Worm (Caenorhabditis elegans) whole organism, L4 larva: ENCODE data around the gene Y54F10BM.21.
A peak's percentile ranks its signal among the peaks of the same experiment; 100 is the strongest.

ENCODE experiments used
- D1046.2 ChIP-seq: fragments of 200-800 bp; sonication (Bioruptor generic); IDR thresholded peaks from 2 replicates; pipeline ENCODE4 v1.3.6; 2022; ENCODE audit warnings: missing genetic modification characterization, missing compliant biosample characterization
- F37D6.2 ChIP-seq: sonication (generic microtip); optimal IDR thresholded peaks from 2 replicates; lab custom pipeline; 2016; ENCODE audit warnings: mild to moderate bottlenecking, missing genetic modification characterization, missing compliant biosample characterization
- F49E8.2 ChIP-seq: sonication (generic microtip); optimal IDR thresholded peaks from 2 replicates; lab custom pipeline; 2016; ENCODE audit warnings: missing compliant biosample characterization, mild to moderate bottlenecking, missing genetic modification characterization, borderline replicate concordance
- T26A8.4 ChIP-seq: fragments of 200-800 bp; sonication (Bioruptor generic); IDR thresholded peaks from 2 replicates; pipeline ENCODE4 v1.3.6; 2022; ENCODE audit warnings: missing genetic modification characterization, missing compliant biosample characterization
- ZK337.2 ChIP-seq: fragments of 200-800 bp; sonication (Bioruptor generic); IDR thresholded peaks from 2 replicates; pipeline ENCODE4 v1.3.6; 2022; ENCODE audit warnings: missing genetic modification reagents, missing genetic modification characterization, missing compliant biosample characterization
- aha-1 ChIP-seq: fragments of 150-350 bp; peaks from one replicate; lab custom pipeline; 2014; ENCODE audit warnings: missing biosample characterization, missing genetic modification characterization
- aly-2 ChIP-seq: sonication (generic microtip); optimal IDR thresholded peaks from 2 replicates; lab custom pipeline; 2018; ENCODE audit warnings: missing biosample characterization, missing genetic modification characterization
- ces-1 ChIP-seq: fragments of 150-350 bp; sonication (generic microtip); optimal IDR thresholded peaks from 4 replicates; lab custom pipeline; 2014; ENCODE audit warnings: missing biosample characterization, missing genetic modification reagents, missing genetic modification characterization
- ctbp-1 ChIP-seq: fragments of 200-800 bp; sonication (Bioruptor generic); IDR thresholded peaks from 2 replicates; pipeline ENCODE4 v1.3.6; 2022; ENCODE audit warnings: missing genetic modification reagents, missing genetic modification characterization, missing compliant biosample characterization
- daf-16 ChIP-seq, 3 experiments: sonication (generic microtip); optimal IDR thresholded peaks; 2 replicates each; lab custom pipeline; 2016 to 2017; ENCODE audit warnings: missing genetic modification characterization in 3 of 3, missing genetic modification reagents in 3 of 3, mild to moderate bottlenecking in 2 of 3, missing compliant biosample characterization in 2 of 3, missing biosample characterization in 1 of 3, moderate library complexity in 1 of 3
- dpl-1 ChIP-seq: fragments of 150-350 bp; optimal IDR thresholded peaks from 2 replicates; lab custom pipeline; 2014; ENCODE audit warnings: missing biosample characterization, missing genetic modification reagents, missing genetic modification characterization
- dve-1 ChIP-seq: sonication (generic microtip); optimal IDR thresholded peaks from 2 replicates; lab custom pipeline; 2017; ENCODE audit warnings: antibody characterized with exemption, mild to moderate bottlenecking, missing genetic modification characterization, missing compliant biosample characterization; ENCODE audit not compliant: insufficient read depth
- gei-8 ChIP-seq: fragments of 200-800 bp; sonication (Bioruptor generic); optimal IDR thresholded peaks from 2 replicates; lab custom pipeline; 2018; ENCODE audit warnings: mild to moderate bottlenecking, missing genetic modification characterization, missing compliant biosample characterization
- hif-1 ChIP-seq, 2 experiments: sonication (generic microtip); optimal IDR thresholded peaks; 2 replicates each; lab custom pipeline; 2016 to 2017; ENCODE audit warnings: missing compliant biosample characterization in 2 of 2, missing genetic modification characterization in 2 of 2, missing genetic modification reagents in 2 of 2, missing genotype in 2 of 2, mild to moderate bottlenecking in 1 of 2
- hlh-11 ChIP-seq: fragments of 200-800 bp; sonication (Bioruptor generic); optimal IDR thresholded peaks from 2 replicates; lab custom pipeline; 2018; ENCODE audit warnings: mild to moderate bottlenecking, missing genetic modification characterization, missing compliant biosample characterization
- lin-1 ChIP-seq: fragments of 200-800 bp; sonication (Bioruptor generic); IDR thresholded peaks from 2 replicates; pipeline ENCODE4 v1.3.6; 2022; ENCODE audit warnings: missing genetic modification reagents, missing genetic modification characterization, missing compliant biosample characterization
- lin-13 ChIP-seq: fragments of 150-350 bp; optimal IDR thresholded peaks from 2 replicates; lab custom pipeline; 2014; ENCODE audit warnings: missing biosample characterization, missing genetic modification reagents, missing genetic modification characterization
- lin-29 ChIP-seq: fragments of 200-800 bp; sonication (Bioruptor generic); IDR thresholded peaks from 2 replicates; pipeline ENCODE4 v1.3.6; 2022; ENCODE audit warnings: missing genetic modification reagents, missing genetic modification characterization, missing compliant biosample characterization
- lin-38 ChIP-seq: fragments of 200-800 bp; sonication (Bioruptor generic); IDR thresholded peaks from 2 replicates; pipeline ENCODE4 v1.3.6; 2022; ENCODE audit warnings: missing genetic modification reagents, missing genetic modification characterization, missing compliant biosample characterization
- lin-39 ChIP-seq: fragments of 150-350 bp; optimal IDR thresholded peaks from 2 replicates; lab custom pipeline; 2014; ENCODE audit warnings: missing biosample characterization, missing genetic modification reagents, missing genetic modification characterization
- lir-3 ChIP-seq: sonication (generic microtip); optimal IDR thresholded peaks from 2 replicates; lab custom pipeline; 2016; ENCODE audit warnings: mild to moderate bottlenecking, missing genetic modification characterization, missing compliant biosample characterization
- lsy-2 ChIP-seq, 2 experiments: fragments of 150-350 bp in 1 of 2; sonication (generic microtip) in 1 of 2; optimal IDR thresholded peaks; 2 replicates each; lab custom pipeline; 2014 to 2017; ENCODE audit warnings: missing biosample characterization in 2 of 2, missing genetic modification characterization in 2 of 2
- madf-9 ChIP-seq: fragments of 200-800 bp; sonication (Bioruptor generic); conservative IDR thresholded peaks from 2 replicates; pipeline ENCODE4 v1.3.6; 2022; ENCODE audit warnings: missing genetic modification reagents, missing genetic modification characterization, missing compliant biosample characterization
- mes-2 ChIP-seq: sonication (generic microtip); optimal IDR thresholded peaks from 2 replicates; lab custom pipeline; 2016; ENCODE audit warnings: missing genotype, mild to moderate bottlenecking, missing genetic modification characterization, missing compliant biosample characterization; ENCODE audit not compliant: poor library complexity, severe bottlenecking
- mxl-2 ChIP-seq: fragments of 200-800 bp; sonication (Bioruptor generic); conservative IDR thresholded peaks from 2 replicates; pipeline ENCODE4 v1.3.6; 2022; ENCODE audit warnings: missing genetic modification reagents, missing genetic modification characterization, missing compliant biosample characterization
- nhr-102 ChIP-seq: sonication (generic microtip); optimal IDR thresholded peaks from 2 replicates; lab custom pipeline; 2016; ENCODE audit warnings: mild to moderate bottlenecking, missing genetic modification characterization, moderate library complexity, missing compliant biosample characterization
- nhr-42 ChIP-seq: fragments of 200-800 bp; sonication (Bioruptor generic); IDR thresholded peaks from 2 replicates; pipeline ENCODE4 v1.3.6; 2022; ENCODE audit warnings: missing genetic modification characterization, missing compliant biosample characterization
- pha-4 ChIP-seq, 2 experiments: fragments of 150-350 bp in 1 of 2; fragments of 200-800 bp in 1 of 2; sonication (Bioruptor generic) in 1 of 2; IDR thresholded peaks in 1 of 2; optimal IDR thresholded peaks in 1 of 2; 2 replicates each; pipeline versions ENCODE4 v1.3.6 to Lab custom; 2014 to 2022; ENCODE audit warnings: missing genetic modification characterization in 2 of 2, missing genetic modification reagents in 2 of 2, missing biosample characterization in 1 of 2, missing compliant biosample characterization in 1 of 2
- pqm-1 ChIP-seq: sonication (generic microtip); optimal IDR thresholded peaks from 2 replicates; lab custom pipeline; 2017; ENCODE audit warnings: missing biosample characterization, missing genetic modification characterization
- rbr-2 ChIP-seq: sonication (generic microtip); optimal IDR thresholded peaks from 2 replicates; lab custom pipeline; 2016; ENCODE audit warnings: missing genotype, missing genetic modification characterization, missing compliant biosample characterization
- set-16 ChIP-seq: fragments of 200-800 bp; sonication (Bioruptor generic); IDR thresholded peaks from 2 replicates; pipeline ENCODE4 v1.3.6; 2022; ENCODE audit warnings: missing genetic modification reagents, missing genetic modification characterization, missing compliant biosample characterization
- snpc-1.2 ChIP-seq: fragments of 200-800 bp; sonication (Bioruptor generic); IDR thresholded peaks from 2 replicates; pipeline ENCODE4 v1.3.6; 2022; ENCODE audit warnings: missing genetic modification reagents, missing genetic modification characterization, missing compliant biosample characterization
- snpc-4 ChIP-seq: fragments of 150-350 bp; optimal IDR thresholded peaks from 2 replicates; lab custom pipeline; 2014; ENCODE audit warnings: missing biosample characterization, missing genetic modification characterization
- unc-62 ChIP-seq, 3 experiments: fragments of 150-350 bp in 1 of 3; sonication (generic microtip); optimal IDR thresholded peaks in 2 of 3; peaks in 1 of 3; 1 replicate in 1 of 3; 2 replicates in 2 of 3; lab custom pipeline; 2014 to 2017; ENCODE audit warnings: missing biosample characterization in 3 of 3, missing genetic modification characterization in 3 of 3, missing genetic modification reagents in 3 of 3, missing genotype in 1 of 3
- zag-1 ChIP-seq: fragments of 150-350 bp; optimal IDR thresholded peaks from 2 replicates; lab custom pipeline; 2014; ENCODE audit warnings: missing biosample characterization, missing genetic modification characterization
- zfp-2 ChIP-seq: sonication (generic microtip); optimal IDR thresholded peaks from 2 replicates; lab custom pipeline; 2016; ENCODE audit warnings: mild to moderate bottlenecking, missing genetic modification characterization, missing compliant biosample characterization
- zip-2 ChIP-seq: fragments of 150-350 bp; optimal IDR thresholded peaks from 2 replicates; lab custom pipeline; 2014; ENCODE audit warnings: missing biosample characterization, missing genetic modification characterization

Gene Y54F10BM.21

DNA sequence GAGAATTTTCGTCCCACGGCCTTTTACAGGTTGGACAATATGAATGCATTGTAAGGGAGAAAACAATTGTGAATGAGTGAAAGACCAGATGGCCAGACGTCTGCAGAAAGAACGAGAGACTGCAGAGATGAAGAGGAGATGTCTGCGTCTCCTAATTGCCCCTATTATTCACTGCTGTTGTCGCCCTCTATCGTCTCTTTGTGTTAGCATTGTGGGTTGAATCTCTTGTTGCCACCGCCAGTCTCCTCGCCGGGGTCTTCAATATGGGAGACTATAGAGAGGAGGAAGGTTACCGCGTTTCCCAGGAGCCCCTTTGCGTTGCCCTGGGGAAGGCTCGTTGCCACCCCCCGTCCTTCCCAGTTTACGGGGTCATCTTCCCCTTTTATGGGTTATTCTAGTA is 27.9 kb downstream of the Y54F10BM.21 start, which contains the start of gene Y54F10BM.9 (continued):
- TF ChIP-seq F49E8.2 (tag; lab: Kevin White, UChicago) = no peak
- TF ChIP-seq lin-39 = no peak
- peak; percentile 4 for TF ChIP-seq rbr-2
- TF ChIP-seq pha-4 (GFP tag; IDR thresholded peaks at IDR 0.05; lab: Robert Waterston, UW) = no peak
- TF ChIP-seq pha-4 (tag; optimal IDR thresholded peaks at IDR 0.05; lab: Kevin White, UChicago) = no peak
- 0 out of 2 replicates have a peak, but pooled peaks have one; percentile 25 for TF ChIP-seq set-16
- TF ChIP-seq madf-9 (GFP tag; lab: Robert Waterston, UW) = no peak
- peak in 1 of 2 experiments; percentile 25 for TF ChIP-seq lsy-2 (tag; optimal IDR thresholded peaks at IDR 0.05; lab: Kevin White, UChicago)
- TF ChIP-seq mes-2 (tag; lab: Kevin White, UChicago) = peak; percentile 34
- TF ChIP-seq ZK337.2 = no peak

ce11 chrIII:2308026-2308425 is 31.1 kb downstream of the Y54F10BM.21 start, which contains the start of the genes fbxa-1 and Y54F10BM.20:
TSS of gene fbxa-1 (minus strand) at chrIII:2308126.
TSS of gene Y54F10BM.20 (plus strand) at chrIII:2308256.
- TF ChIP-seq F49E8.2 (tag; lab: Kevin White, UChicago) (no peak), snpc-4 (tag; lab: Kevin White, UChicago) (no peak), zag-1 (tag; lab: Kevin White, UChicago) (no peak), aly-2 (tag; lab: Kevin White, UChicago) (no peak), mxl-2 (GFP tag; lab: Robert Waterston, UW) (no peak), ces-1 (GFP tag; lab: Kevin White, UChicago) (no peak), gei-8 (GFP tag; lab: Kevin White, UChicago) (no peak), set-16 (no peak)

DNA sequence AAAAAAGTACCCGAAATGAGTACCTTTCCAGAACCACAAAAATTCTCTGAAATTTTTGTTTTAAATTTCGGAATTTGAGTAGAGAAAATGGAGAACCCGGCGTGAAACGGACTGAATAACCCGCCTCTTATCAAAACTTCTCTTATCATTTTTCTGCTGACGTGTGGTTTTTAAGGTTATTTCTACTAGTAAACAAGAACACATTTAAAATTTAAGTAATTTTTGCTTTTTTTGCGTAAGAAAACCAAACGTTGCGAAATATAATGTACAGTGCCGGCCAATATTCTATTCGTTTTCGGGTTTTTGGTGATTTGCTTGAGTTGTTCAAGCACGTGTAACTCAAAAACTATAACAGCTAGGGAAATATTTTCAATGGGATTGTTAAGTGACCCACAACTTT is 34.1 kb downstream of the Y54F10BM.21 start:
- TF ChIP-seq snpc-1.2 (no peak), ctbp-1 (GFP tag; lab: Robert Waterston, UW) (no peak), lin-29 (GFP tag; lab: Robert Waterston, UW) (no peak), dve-1 (tag; lab: Kevin White, UChicago) (peak; percentile 28), hif-1 (tag; optimal IDR thresholded peaks at IDR 0.05; lab: Kevin White, UChicago) (peak in 1 of 2 experiments; percentile 24), daf-16 (GFP tag; optimal IDR thresholded peaks at IDR 0.05; lab: Kevin White, UChicago) (no peak), daf-16 (tag; optimal IDR thresholded peaks at IDR 0.05; lab: Kevin White, UChicago) (peak; percentile 69)

DNA sequence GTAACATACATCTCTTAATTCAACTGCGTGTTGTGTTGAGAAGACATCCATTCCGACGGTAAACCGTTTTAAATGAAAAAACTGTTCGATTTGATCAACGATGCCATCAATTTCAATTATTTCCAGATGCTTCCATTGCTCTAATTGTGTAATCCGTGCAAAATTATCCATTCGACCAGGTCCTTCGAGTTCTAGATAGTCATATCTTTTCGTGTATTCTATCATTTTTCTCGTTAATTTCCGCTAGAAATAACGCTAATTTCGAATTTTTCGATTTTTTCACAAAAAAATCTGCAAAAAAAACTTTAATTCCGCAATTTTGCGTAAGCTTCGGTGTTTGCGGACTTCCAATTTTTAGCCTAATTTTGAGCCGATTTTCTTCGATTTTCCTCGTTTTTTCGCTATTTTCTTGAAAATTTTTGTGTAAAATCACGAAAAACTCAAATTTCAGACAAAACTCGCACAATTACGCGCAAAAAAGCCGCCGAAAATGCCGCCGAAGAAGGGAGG is 37.1 kb downstream of the Y54F10BM.21 start, which contains the start of the genes fbxa-66 and iffb-1:
TSS of gene fbxa-66 (minus strand) at position 51 of the 510 bp plus-strand sequence.
TSS of gene iffb-1 (plus strand) at position 452 of the 510 bp plus-strand sequence.
- TF ChIP-seq lin-38 (GFP tag; lab: Robert Waterston, UW) = peak; percentile 47
- no peak for TF ChIP-seq D1046.2 (GFP tag; lab: Robert Waterston, UW)
- TF ChIP-seq dpl-1 = peak; percentile 60
- TF ChIP-seq zfp-2 (tag; lab: Kevin White, UChicago) = no peak

ce11 chrIII:2314678-2315077 is 37.7 kb downstream of the Y54F10BM.21 start:
- TF ChIP-seq nhr-42 (GFP tag; lab: Robert Waterston, UW) (no peak), aha-1 (tag; lab: Kevin White, UChicago) (peak; percentile 83), zip-2 (no peak), T26A8.4 (GFP tag; lab: Robert Waterston, UW) (no peak), lin-13 (GFP tag; lab: Kevin White, UChicago) (no peak), aly-2 (tag; lab: Kevin White, UChicago) (no peak), set-16 (peak; percentile 86), hlh-11 (tag; lab: Kevin White, UChicago) (no peak), unc-62 (GFP tag; optimal IDR thresholded peaks at IDR 0.05 in 1 of 2; lab: Kevin White, UChicago) (peak in 1 of 2 experiments; percentile 41), unc-62 (tag; optimal IDR thresholded peaks at IDR 0.05; lab: Kevin White, UChicago) (no peak), nhr-102 (tag; lab: Kevin White, UChicago) (no peak), lin-1 (GFP tag; lab: Robert Waterston, UW) (no peak), F37D6.2 (tag; lab: Kevin White, UChicago) (no peak), lir-3 (tag; lab: Kevin White, UChicago) (no peak), pqm-1 (tag; lab: Kevin White, UChicago) (no peak), D1046.2 (GFP tag; lab: Robert Waterston, UW) (no peak)
